Worm (Caenorhabditis elegans) whole organism, L4 larva: ENCODE measurements around the gene W10G6.1.

Experiments
- D1046.2 ChIP-seq: fragments of 200-800 bp; sonication (Bioruptor generic); IDR thresholded peaks from 2 replicates; pipeline ENCODE4 v1.3.6; 2022; ENCODE audit warnings: missing genetic modification characterization, missing compliant biosample characterization
- F10B5.3 ChIP-seq: sonication (generic microtip); optimal IDR thresholded peaks from 2 replicates; lab custom pipeline; 2016; ENCODE audit warnings: mild to moderate bottlenecking, missing genetic modification characterization, missing compliant biosample characterization
- F37D6.2 ChIP-seq: sonication (generic microtip); optimal IDR thresholded peaks from 2 replicates; lab custom pipeline; 2016; ENCODE audit warnings: mild to moderate bottlenecking, missing genetic modification characterization, missing compliant biosample characterization
- F44E2.7 ChIP-seq: fragments of 200-800 bp; sonication (Bioruptor generic); IDR thresholded peaks from 2 replicates; pipeline ENCODE4 v2.1.2; 2022; ENCODE audit warnings: missing genetic modification characterization, missing compliant biosample characterization
- F49E8.2 ChIP-seq: sonication (generic microtip); optimal IDR thresholded peaks from 2 replicates; lab custom pipeline; 2016; ENCODE audit warnings: missing compliant biosample characterization, mild to moderate bottlenecking, missing genetic modification characterization, borderline replicate concordance
- R02D3.7 ChIP-seq: fragments of 150-350 bp; sonication (generic microtip); optimal IDR thresholded peaks from 3 replicates; lab custom pipeline; 2014; ENCODE audit warnings: missing biosample characterization, missing genetic modification characterization
- T20F7.1 ChIP-seq: fragments of 200-800 bp; sonication (Bioruptor generic); optimal IDR thresholded peaks from 2 replicates; lab custom pipeline; 2018; ENCODE audit warnings: mild to moderate bottlenecking, missing genetic modification characterization, missing compliant biosample characterization
- Y5F2A.4 ChIP-seq: fragments of 200-800 bp; sonication (Bioruptor generic); optimal IDR thresholded peaks from 2 replicates; lab custom pipeline; 2018; ENCODE audit warnings: mild to moderate bottlenecking, missing genetic modification characterization, missing compliant biosample characterization
- aly-2 ChIP-seq: sonication (generic microtip); optimal IDR thresholded peaks from 2 replicates; lab custom pipeline; 2018; ENCODE audit warnings: missing biosample characterization, missing genetic modification characterization
- attf-4 ChIP-seq: sonication (generic microtip); optimal IDR thresholded peaks from 3 replicates; lab custom pipeline; 2017; ENCODE audit warnings: missing biosample characterization, missing genetic modification characterization
- ceh-62 ChIP-seq: sonication (generic microtip); optimal IDR thresholded peaks from 2 replicates; lab custom pipeline; 2017; ENCODE audit warnings: missing biosample characterization, missing genetic modification characterization
- daf-16 ChIP-seq, 3 experiments: sonication (generic microtip); optimal IDR thresholded peaks; 2 replicates each; lab custom pipeline; 2016 to 2017; ENCODE audit warnings: missing genetic modification characterization in 3 of 3, missing genetic modification reagents in 3 of 3, mild to moderate bottlenecking in 2 of 3, missing compliant biosample characterization in 2 of 3, missing biosample characterization in 1 of 3, moderate library complexity in 1 of 3
- daf-8 ChIP-seq: fragments of 200-800 bp; sonication (Bioruptor generic); IDR thresholded peaks from 2 replicates; pipeline ENCODE4 v1.3.6; 2022; ENCODE audit warnings: missing genetic modification characterization, missing compliant biosample characterization
- dmd-6 ChIP-seq: fragments of 200-800 bp; sonication (Bioruptor generic); IDR thresholded peaks from 2 replicates; pipeline ENCODE4 v1.3.6; 2022; ENCODE audit warnings: missing genetic modification reagents, missing genetic modification characterization, missing compliant biosample characterization
- dmd-8 ChIP-seq: fragments of 200-800 bp; sonication (Bioruptor generic); IDR thresholded peaks from 2 replicates; pipeline ENCODE4 v1.3.6; 2022; ENCODE audit warnings: missing genetic modification characterization, missing compliant biosample characterization
- duxl-1 ChIP-seq: sonication (generic microtip); optimal IDR thresholded peaks from 2 replicates; lab custom pipeline; 2016; ENCODE audit warnings: mild to moderate bottlenecking, missing genetic modification characterization, moderate library complexity, missing compliant biosample characterization; ENCODE audit not compliant: poor library complexity
- dve-1 ChIP-seq: sonication (generic microtip); optimal IDR thresholded peaks from 2 replicates; lab custom pipeline; 2017; ENCODE audit warnings: antibody characterized with exemption, mild to moderate bottlenecking, missing genetic modification characterization, missing compliant biosample characterization; ENCODE audit not compliant: insufficient read depth
- egl-43 ChIP-seq: fragments of 200-800 bp; sonication (Bioruptor generic); IDR thresholded peaks from 2 replicates; pipeline ENCODE4 v1.3.6; 2022; ENCODE audit warnings: missing genetic modification reagents, missing genetic modification characterization, missing compliant biosample characterization
- fkh-10 ChIP-seq: fragments of 150-350 bp; optimal IDR thresholded peaks from 2 replicates; lab custom pipeline; 2014; ENCODE audit warnings: missing biosample characterization, missing genetic modification reagents, missing genetic modification characterization
- fos-1 ChIP-seq: fragments of 150-350 bp; optimal IDR thresholded peaks from 2 replicates; lab custom pipeline; 2014; ENCODE audit warnings: missing biosample characterization, missing genetic modification characterization
- hif-1 ChIP-seq, 2 experiments: sonication (generic microtip); optimal IDR thresholded peaks; 2 replicates each; lab custom pipeline; 2016 to 2017; ENCODE audit warnings: missing compliant biosample characterization in 2 of 2, missing genetic modification characterization in 2 of 2, missing genetic modification reagents in 2 of 2, missing genotype in 2 of 2, mild to moderate bottlenecking in 1 of 2
- hlh-30 ChIP-seq: sonication (generic microtip); optimal IDR thresholded peaks from 2 replicates; lab custom pipeline; 2017; ENCODE audit warnings: antibody characterized with exemption, mild to moderate bottlenecking, missing genetic modification characterization, missing compliant biosample characterization; ENCODE audit not compliant: insufficient read depth
- jun-1 ChIP-seq: fragments of 150-350 bp; optimal IDR thresholded peaks from 2 replicates; lab custom pipeline; 2014; ENCODE audit warnings: missing biosample characterization, missing genetic modification reagents, missing genetic modification characterization
- lim-7 ChIP-seq: fragments of 200-800 bp; sonication (Bioruptor generic); IDR thresholded peaks from 2 replicates; pipeline ENCODE4 v1.3.6; 2022; ENCODE audit warnings: missing genetic modification characterization, missing compliant biosample characterization
- lin-1 ChIP-seq: fragments of 200-800 bp; sonication (Bioruptor generic); IDR thresholded peaks from 2 replicates; pipeline ENCODE4 v1.3.6; 2022; ENCODE audit warnings: missing genetic modification reagents, missing genetic modification characterization, missing compliant biosample characterization
- lin-13 ChIP-seq: fragments of 150-350 bp; optimal IDR thresholded peaks from 2 replicates; lab custom pipeline; 2014; ENCODE audit warnings: missing biosample characterization, missing genetic modification reagents, missing genetic modification characterization
- lin-38 ChIP-seq: fragments of 200-800 bp; sonication (Bioruptor generic); IDR thresholded peaks from 2 replicates; pipeline ENCODE4 v1.3.6; 2022; ENCODE audit warnings: missing genetic modification reagents, missing genetic modification characterization, missing compliant biosample characterization
- mdl-1 ChIP-seq, 2 experiments: fragments of 150-350 bp in 1 of 2; sonication (generic microtip) in 1 of 2; optimal IDR thresholded peaks; 2 replicates each; lab custom pipeline; 2014 to 2017; ENCODE audit warnings: missing biosample characterization in 2 of 2, missing genetic modification characterization in 2 of 2
- mdt-29 ChIP-seq: fragments of 200-800 bp; sonication (Bioruptor generic); IDR thresholded peaks from 2 replicates; pipeline ENCODE4 v1.3.6; 2022; ENCODE audit warnings: missing genetic modification reagents, missing genetic modification characterization, missing compliant biosample characterization
- mes-2 ChIP-seq: sonication (generic microtip); optimal IDR thresholded peaks from 2 replicates; lab custom pipeline; 2016; ENCODE audit warnings: missing genotype, mild to moderate bottlenecking, missing genetic modification characterization, missing compliant biosample characterization; ENCODE audit not compliant: poor library complexity, severe bottlenecking
- mxl-3 ChIP-seq: fragments of 200-800 bp; sonication (Bioruptor generic); optimal IDR thresholded peaks from 2 replicates; lab custom pipeline; 2018; ENCODE audit warnings: mild to moderate bottlenecking, missing genetic modification characterization, missing compliant biosample characterization
- nhr-10 ChIP-seq: fragments of 150-350 bp; optimal IDR thresholded peaks from 2 replicates; lab custom pipeline; 2014; ENCODE audit warnings: missing biosample characterization, missing genetic modification characterization
- nhr-237 ChIP-seq: sonication (generic microtip); optimal IDR thresholded peaks from 2 replicates; lab custom pipeline; 2017; ENCODE audit warnings: missing biosample characterization, missing genetic modification characterization
- nhr-41 ChIP-seq: fragments of 200-800 bp; sonication (Bioruptor generic); IDR thresholded peaks from 2 replicates; pipeline ENCODE4 v1.3.6; 2022; ENCODE audit warnings: missing genetic modification reagents, missing genetic modification characterization, missing compliant biosample characterization
- nhr-42 ChIP-seq: fragments of 200-800 bp; sonication (Bioruptor generic); IDR thresholded peaks from 2 replicates; pipeline ENCODE4 v1.3.6; 2022; ENCODE audit warnings: missing genetic modification characterization, missing compliant biosample characterization
- nhr-76 ChIP-seq: fragments of 150-350 bp; optimal IDR thresholded peaks from 2 replicates; lab custom pipeline; 2014; ENCODE audit warnings: missing biosample characterization, missing genetic modification characterization
- nhr-77 ChIP-seq: fragments of 150-350 bp; optimal IDR thresholded peaks from 2 replicates; lab custom pipeline; 2014; ENCODE audit warnings: missing biosample characterization, missing genetic modification characterization
- pha-4 ChIP-seq, 2 experiments: fragments of 150-350 bp in 1 of 2; fragments of 200-800 bp in 1 of 2; sonication (Bioruptor generic) in 1 of 2; IDR thresholded peaks in 1 of 2; optimal IDR thresholded peaks in 1 of 2; 2 replicates each; pipeline versions ENCODE4 v1.3.6 to Lab custom; 2014 to 2022; ENCODE audit warnings: missing genetic modification characterization in 2 of 2, missing genetic modification reagents in 2 of 2, missing biosample characterization in 1 of 2, missing compliant biosample characterization in 1 of 2
- php-3 ChIP-seq: fragments of 200-800 bp; sonication (Bioruptor generic); IDR thresholded peaks from 2 replicates; pipeline ENCODE4 v1.3.6; 2022; ENCODE audit warnings: missing genetic modification reagents, missing genetic modification characterization, missing compliant biosample characterization
- snpc-1.2 ChIP-seq: fragments of 200-800 bp; sonication (Bioruptor generic); IDR thresholded peaks from 2 replicates; pipeline ENCODE4 v1.3.6; 2022; ENCODE audit warnings: missing genetic modification reagents, missing genetic modification characterization, missing compliant biosample characterization
- unc-62 ChIP-seq, 3 experiments: fragments of 150-350 bp in 1 of 3; sonication (generic microtip); optimal IDR thresholded peaks in 2 of 3; peaks in 1 of 3; 1 replicate in 1 of 3; 2 replicates in 2 of 3; lab custom pipeline; 2014 to 2017; ENCODE audit warnings: missing biosample characterization in 3 of 3, missing genetic modification characterization in 3 of 3, missing genetic modification reagents in 3 of 3, missing genotype in 1 of 3
- vab-7 ChIP-seq: fragments of 200-800 bp; sonication (Bioruptor generic); IDR thresholded peaks from 2 replicates; pipeline ENCODE4 v1.3.6; 2022; ENCODE audit warnings: missing genetic modification reagents, missing genetic modification characterization, missing compliant biosample characterization
- zip-2 ChIP-seq: fragments of 150-350 bp; optimal IDR thresholded peaks from 2 replicates; lab custom pipeline; 2014; ENCODE audit warnings: missing biosample characterization, missing genetic modification characterization
- ztf-7 ChIP-seq: fragments of 150-350 bp; optimal IDR thresholded peaks from 2 replicates; lab custom pipeline; 2014; ENCODE audit warnings: missing biosample characterization, missing genetic modification characterization

W10G6.1 gene

DNA sequence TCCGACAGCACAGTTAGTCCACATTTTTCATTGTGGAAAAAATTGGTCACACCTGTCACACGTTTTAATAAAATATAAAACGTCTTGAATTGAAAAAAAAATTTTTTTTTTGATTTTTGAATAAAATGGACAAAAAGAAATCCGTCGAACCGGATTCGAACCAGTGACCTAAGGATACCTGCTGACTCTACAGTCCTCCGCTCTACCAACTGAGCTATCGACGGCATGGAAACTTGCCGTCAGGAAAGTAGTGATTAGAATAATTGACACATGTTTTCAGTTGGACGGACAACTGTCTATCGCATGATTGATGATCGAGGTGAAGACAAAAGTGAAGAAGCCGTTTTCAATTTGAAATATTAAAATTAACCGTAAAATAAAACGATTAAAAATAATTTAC lies 36.9 kb upstream of the W10G6.1 start:
- TF ChIP-seq lim-7 (GFP tag; lab: Robert Waterston, UW): peak; percentile 72
- TF ChIP-seq duxl-1 (tag; lab: Kevin White, UChicago): peak; percentile 30
- TF ChIP-seq ztf-7 (tag; lab: Kevin White, UChicago): no peak
- no peak for TF ChIP-seq R02D3.7 (tag; lab: Kevin White, UChicago)
- no peak for TF ChIP-seq lin-13 (GFP tag; lab: Kevin White, UChicago)
- no peak for TF ChIP-seq F49E8.2 (tag; lab: Kevin White, UChicago)
- no peak for TF ChIP-seq zip-2 (tag; lab: Kevin White, UChicago)
- no peak for TF ChIP-seq unc-62 (GFP tag; optimal IDR thresholded peaks at IDR 0.05 in 1 of 2; lab: Kevin White, UChicago)
- TF ChIP-seq unc-62 (tag; optimal IDR thresholded peaks at IDR 0.05; lab: Kevin White, UChicago): no peak
- TF ChIP-seq nhr-77 (tag; lab: Kevin White, UChicago): no peak
- TF ChIP-seq dmd-6 (GFP tag; lab: Robert Waterston, UW): 0 out of 2 replicates have a peak, but pooled peaks have one; percentile 16
- TF ChIP-seq daf-16 (GFP tag; optimal IDR thresholded peaks at IDR 0.05; lab: Kevin White, UChicago): no peak
- peak; percentile 32 for TF ChIP-seq daf-16 (tag; optimal IDR thresholded peaks at IDR 0.05; lab: Kevin White, UChicago)
- TF ChIP-seq F10B5.3: no peak
- no peak for TF ChIP-seq T20F7.1 (GFP tag; lab: Kevin White, UChicago)
- TF ChIP-seq lin-1 (GFP tag; lab: Robert Waterston, UW): no peak
- no peak for TF ChIP-seq nhr-42
- no peak for TF ChIP-seq ceh-62 (tag; lab: Kevin White, UChicago)
- no peak for TF ChIP-seq mdt-29 (GFP tag; lab: Robert Waterston, UW)
- TF ChIP-seq daf-8 (GFP tag; lab: Robert Waterston, UW): no peak
- TF ChIP-seq jun-1: no peak
- TF ChIP-seq D1046.2: 0 out of 2 replicates have a peak, but pooled peaks have one; percentile 25
- TF ChIP-seq nhr-76: no peak
- TF ChIP-seq fkh-10 (GFP tag; lab: Kevin White, UChicago): no peak
- no peak for TF ChIP-seq fos-1 (tag; lab: Kevin White, UChicago)
- peak; percentile 49 for TF ChIP-seq hlh-30 (tag; lab: Kevin White, UChicago)
- peak; percentile 47; the same call in 1 of the 2 replicates for TF ChIP-seq pha-4 (GFP tag; IDR thresholded peaks at IDR 0.05; lab: Robert Waterston, UW)
- no peak for TF ChIP-seq pha-4 (tag; optimal IDR thresholded peaks at IDR 0.05; lab: Kevin White, UChicago)
- TF ChIP-seq mdl-1 (tag; optimal IDR thresholded peaks at IDR 0.05; lab: Kevin White, UChicago): no peak
- no peak for TF ChIP-seq attf-4
- no peak for TF ChIP-seq nhr-41
- TF ChIP-seq Y5F2A.4 (GFP tag; lab: Kevin White, UChicago): no peak
- TF ChIP-seq mes-2 (tag; lab: Kevin White, UChicago): peak; percentile 1
- 0 out of 2 replicates have a peak, but pooled peaks have one; percentile 30 for TF ChIP-seq php-3 (GFP tag; lab: Robert Waterston, UW)
- TF ChIP-seq vab-7 (GFP tag; lab: Robert Waterston, UW): 0 out of 2 replicates have a peak, but pooled peaks have one; percentile 9
- no peak for TF ChIP-seq F37D6.2
- no peak for TF ChIP-seq F44E2.7 (GFP tag; lab: Robert Waterston, UW)
- no peak for TF ChIP-seq nhr-10
- no peak for TF ChIP-seq aly-2
- peak; percentile 31; the same call in 1 of the 2 replicates for TF ChIP-seq lin-38 (GFP tag; lab: Robert Waterston, UW)
- no peak for TF ChIP-seq nhr-237 (tag; lab: Kevin White, UChicago)
- TF ChIP-seq snpc-1.2 (GFP tag; lab: Robert Waterston, UW): peak; percentile 49; the same call in 1 of the 2 replicates

DNA sequence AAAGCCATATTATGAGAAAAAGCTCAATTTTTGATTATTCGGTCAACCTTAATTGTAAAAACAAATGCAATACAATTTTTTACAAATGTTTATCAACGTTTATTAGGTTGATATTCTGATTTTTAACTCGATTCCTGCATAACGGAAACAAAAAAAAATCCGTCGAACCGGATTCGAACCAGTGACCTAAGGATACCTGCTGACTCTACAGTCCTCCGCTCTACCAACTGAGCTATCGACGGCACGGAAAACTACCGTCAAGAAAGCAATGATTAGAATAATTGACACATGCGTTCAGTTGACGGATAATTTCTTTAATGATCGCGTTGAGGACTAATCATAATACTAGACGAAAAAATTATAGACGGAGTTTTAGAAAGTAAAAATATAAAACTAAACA lies 36.3 kb upstream of the W10G6.1 start:
- no peak for TF ChIP-seq hif-1 (tag; optimal IDR thresholded peaks at IDR 0.05; lab: Kevin White, UChicago)
- peak; percentile 22 for TF ChIP-seq mes-2 (tag; lab: Kevin White, UChicago)
- TF ChIP-seq dmd-6 (GFP tag; lab: Robert Waterston, UW): peak; percentile 14
- peak; percentile 37 for TF ChIP-seq lin-38 (GFP tag; lab: Robert Waterston, UW)
- TF ChIP-seq R02D3.7 (tag; lab: Kevin White, UChicago): no peak
- 0 out of 2 replicates have a peak, but pooled peaks have one; percentile 4 for TF ChIP-seq dmd-8 (GFP tag; lab: Robert Waterston, UW)
- 0 out of 2 replicates have a peak, but pooled peaks have one; percentile 55 for TF ChIP-seq egl-43
- TF ChIP-seq mxl-3 (GFP tag; lab: Kevin White, UChicago): no peak
- TF ChIP-seq daf-16 (GFP tag; optimal IDR thresholded peaks at IDR 0.05; lab: Kevin White, UChicago): no peak
- peak; percentile 8 for TF ChIP-seq daf-16 (tag; optimal IDR thresholded peaks at IDR 0.05; lab: Kevin White, UChicago)
- TF ChIP-seq lim-7 (GFP tag; lab: Robert Waterston, UW): peak; percentile 70; the same call in 1 of the 2 replicates
- TF ChIP-seq nhr-41: peak; percentile 41; the same call in 1 of the 2 replicates
- TF ChIP-seq pha-4 (GFP tag; IDR thresholded peaks at IDR 0.05; lab: Robert Waterston, UW): peak; percentile 39; the same call in 1 of the 2 replicates
- TF ChIP-seq pha-4 (tag; optimal IDR thresholded peaks at IDR 0.05; lab: Kevin White, UChicago): no peak
- no peak for TF ChIP-seq dve-1 (tag; lab: Kevin White, UChicago)
- peak; percentile 47; the same call in 1 of the 2 replicates for TF ChIP-seq snpc-1.2 (GFP tag; lab: Robert Waterston, UW)
